In genomic region chrV:6224494-6224959, ce11 we compare ENCODE assay signal across 3 worm cellular contexts.
TF ChIP-seq lines count a peak whose summit lies in the region.

No protein-coding gene starts in this region.

TF ChIP-seq in whole organism, L1 larva, 84 proteins besides CTCF, POLR2A, EP300 and RAD21 (continued from another document and continues in another):
- peak; percentile 89 for TF ChIP-seq fos-1 (tag; optimal IDR thresholded peaks at IDR 0.05; lab: Kevin White, UChicago)
- TF ChIP-seq irx-1 (tag; optimal IDR thresholded peaks at IDR 0.05; lab: Kevin White, UChicago), result peak; percentile 92
- peak; percentile 92 for TF ChIP-seq xbp-1 (tag; optimal IDR thresholded peaks at IDR 0.05; lab: Kevin White, UChicago)
- peak; percentile 94 for TF ChIP-seq jun-1 (tag; optimal IDR thresholded peaks at IDR 0.05; lab: Kevin White, UChicago)
- TF ChIP-seq nhr-90 (tag; optimal IDR thresholded peaks at IDR 0.05; lab: Kevin White, UChicago; ENCODE audit: poor library complexity), result peak; percentile 93
- TF ChIP-seq snu-23 (GFP tag; optimal IDR thresholded peaks at IDR 0.05; lab: Kevin White, UChicago), result peak; percentile 98
- peak; percentile 80 for TF ChIP-seq ceh-88 (GFP tag; IDR thresholded peaks at IDR 0.05; lab: Robert Waterston, UW)
- peak; percentile 91 for TF ChIP-seq blmp-1 (tag; optimal IDR thresholded peaks at IDR 0.05; lab: Kevin White, UChicago)
- TF ChIP-seq C16A3.4 (tag; optimal IDR thresholded peaks at IDR 0.05; lab: Kevin White, UChicago), result peak; percentile 94
- no peak for TF ChIP-seq nhr-28 (tag; optimal IDR thresholded peaks at IDR 0.05; lab: Kevin White, UChicago)
- TF ChIP-seq nhr-20 (tag; optimal IDR thresholded peaks at IDR 0.05; lab: Kevin White, UChicago), result peak; percentile 99
- peak; percentile 85 for TF ChIP-seq isw-1 (GFP tag; IDR thresholded peaks at IDR 0.05; lab: Robert Waterston, UW)
- no peak for TF ChIP-seq ets-5 (GFP tag; IDR thresholded peaks at IDR 0.05; lab: Robert Waterston, UW)
- peak; percentile 86 for TF ChIP-seq nhr-84 (tag; optimal IDR thresholded peaks at IDR 0.05; lab: Kevin White, UChicago)
- peak; percentile 90 for TF ChIP-seq unc-130 (tag; optimal IDR thresholded peaks at IDR 0.05; lab: Kevin White, UChicago)
- TF ChIP-seq ceh-63 (GFP tag; optimal IDR thresholded peaks at IDR 0.05; lab: Kevin White, UChicago), result no peak
- peak; percentile 69 to 89 for TF ChIP-seq lin-35 (GFP tag; optimal IDR thresholded peaks at IDR 0.05; lab: Kevin White, UChicago)
- TF ChIP-seq elt-3 (tag; optimal IDR thresholded peaks at IDR 0.05; lab: Kevin White, UChicago), result peak in 5 of 6 experiments; percentile 30 to 91 (median 64)
- peak; percentile 99 for TF ChIP-seq dsc-1 (tag; optimal IDR thresholded peaks at IDR 0.05; lab: Kevin White, UChicago)
- TF ChIP-seq vab-15 (tag; optimal IDR thresholded peaks at IDR 0.05; lab: Kevin White, UChicago), result peak; percentile 11
- no peak for TF ChIP-seq hlh-17 (GFP tag; optimal IDR thresholded peaks at IDR 0.05; lab: Kevin White, UChicago; ENCODE audit: borderline replicate concordance)
- peak; percentile 93 for TF ChIP-seq nhr-237 (tag; optimal IDR thresholded peaks at IDR 0.05; lab: Kevin White, UChicago)
- peak; percentile 93 for TF ChIP-seq pag-3 (tag; optimal IDR thresholded peaks at IDR 0.05; lab: Kevin White, UChicago; ENCODE audit: borderline replicate concordance, insufficient read depth)
- TF ChIP-seq nhr-77 (tag; optimal IDR thresholded peaks at IDR 0.05; lab: Kevin White, UChicago), result peak; percentile 94
- no peak for TF ChIP-seq pqm-1 (tag; optimal IDR thresholded peaks at IDR 0.05; lab: Kevin White, UChicago)
- peak; percentile 92 for TF ChIP-seq nhr-11 (tag; optimal IDR thresholded peaks at IDR 0.05; lab: Kevin White, UChicago)
- peak; percentile 25 for TF ChIP-seq lin-15B (tag; optimal IDR thresholded peaks at IDR 0.05; lab: Kevin White, UChicago)
- peak; percentile 94 for TF ChIP-seq egl-13 (tag; optimal IDR thresholded peaks at IDR 0.05; lab: Kevin White, UChicago)
- TF ChIP-seq ceh-90 (tag; optimal IDR thresholded peaks at IDR 0.05; lab: Kevin White, UChicago), result no peak
- peak; percentile 99 for TF ChIP-seq unc-86 (tag; optimal IDR thresholded peaks at IDR 0.05; lab: Kevin White, UChicago)
- peak; percentile 74 to 86 for TF ChIP-seq egl-27 (tag; optimal IDR thresholded peaks at IDR 0.05; lab: Kevin White, UChicago)
- TF ChIP-seq ztf-4 (tag; optimal IDR thresholded peaks at IDR 0.05; lab: Kevin White, UChicago), result peak; percentile 96
- peak; percentile 91 for TF ChIP-seq aha-1 (tag; optimal IDR thresholded peaks at IDR 0.05; lab: Kevin White, UChicago)
- peak; percentile 44 for TF ChIP-seq Y116A8C.19 (tag; optimal IDR thresholded peaks at IDR 0.05; lab: Kevin White, UChicago; ENCODE audit: borderline replicate concordance)
- TF ChIP-seq C04F5.9 (tag; optimal IDR thresholded peaks at IDR 0.05; lab: Kevin White, UChicago), result peak; percentile 66
- TF ChIP-seq C34B4.2 (tag; optimal IDR thresholded peaks at IDR 0.05; lab: Kevin White, UChicago), result no peak
- peak; percentile 98 for TF ChIP-seq ama-1 (optimal IDR thresholded peaks at IDR 0.05; lab: Kevin White, UChicago)
- peak; percentile 83 for TF ChIP-seq snpc-4 (tag; optimal IDR thresholded peaks at IDR 0.05; lab: Kevin White, UChicago)
- TF ChIP-seq pax-3 (tag; optimal IDR thresholded peaks at IDR 0.05; lab: Kevin White, UChicago), result peak; percentile 94
- TF ChIP-seq efl-3 (GFP tag; optimal IDR thresholded peaks at IDR 0.05; lab: Kevin White, UChicago), result no peak
- TF ChIP-seq alr-1 (tag; optimal IDR thresholded peaks at IDR 0.05; lab: Kevin White, UChicago; ENCODE audit: borderline replicate concordance), result no peak
- TF ChIP-seq mab-9 (GFP tag; IDR thresholded peaks at IDR 0.05; lab: Robert Waterston, UW), result peak; percentile 92
- peak; percentile 98 for TF ChIP-seq fkh-10 (GFP tag; optimal IDR thresholded peaks at IDR 0.05; lab: Kevin White, UChicago)

TF ChIP-seq in whole organism, L3 larva, 47 proteins besides CTCF, POLR2A, EP300 and RAD21 (continued from another document):
- no peak for TF ChIP-seq mml-1 (tag; optimal IDR thresholded peaks at IDR 0.05; lab: Kevin White, UChicago)
- peak; percentile 56 for TF ChIP-seq unc-39 (tag; optimal IDR thresholded peaks at IDR 0.05; lab: Kevin White, UChicago)
- peak; percentile 16 for TF ChIP-seq ceh-82 (tag; optimal IDR thresholded peaks at IDR 0.05; lab: Kevin White, UChicago)
- no peak for TF ChIP-seq ZK546.5 (tag; optimal IDR thresholded peaks at IDR 0.05; lab: Kevin White, UChicago)
- TF ChIP-seq nhr-23 (tag; optimal IDR thresholded peaks at IDR 0.05; lab: Kevin White, UChicago), result peak; percentile 94
- peak; percentile 93 for TF ChIP-seq lsy-12 (tag; optimal IDR thresholded peaks at IDR 0.05; lab: Kevin White, UChicago)
- peak; percentile 87 for TF ChIP-seq hmg-11 (tag; optimal IDR thresholded peaks at IDR 0.05; lab: Kevin White, UChicago)
- peak; percentile 90 for TF ChIP-seq nhr-11 (tag; optimal IDR thresholded peaks at IDR 0.05; lab: Kevin White, UChicago)
- TF ChIP-seq egl-27 (tag; optimal IDR thresholded peaks at IDR 0.05; lab: Kevin White, UChicago), result peak; percentile 95
- TF ChIP-seq ztf-11 (tag; optimal IDR thresholded peaks at IDR 0.05; lab: Kevin White, UChicago), result no peak
- TF ChIP-seq lin-39 (tag; optimal IDR thresholded peaks at IDR 0.05; lab: Kevin White, UChicago), result peak; percentile 97
- peak; percentile 95 for TF ChIP-seq nhr-25 (tag; optimal IDR thresholded peaks at IDR 0.05; lab: Kevin White, UChicago)
- no peak for TF ChIP-seq nhr-12 (tag; optimal IDR thresholded peaks at IDR 0.05; lab: Kevin White, UChicago)
- TF ChIP-seq fos-1 (tag; optimal IDR thresholded peaks at IDR 0.05; lab: Kevin White, UChicago), result peak; percentile 5
- TF ChIP-seq nhr-77 (tag; optimal IDR thresholded peaks at IDR 0.05; lab: Kevin White, UChicago), result no peak
- peak; percentile 78 for TF ChIP-seq fkh-2 (tag; optimal IDR thresholded peaks at IDR 0.05; lab: Kevin White, UChicago)
- peak; percentile 89 for TF ChIP-seq tbx-2 (tag; optimal IDR thresholded peaks at IDR 0.05; lab: Kevin White, UChicago)
- peak in 1 of 3 experiments; percentile 34 for TF ChIP-seq elt-3 (tag; optimal IDR thresholded peaks at IDR 0.05; lab: Kevin White, UChicago)
- peak; percentile 69 for TF ChIP-seq pqm-1 (tag; optimal IDR thresholded peaks at IDR 0.05; lab: Kevin White, UChicago)
- TF ChIP-seq nhr-76 (tag; optimal IDR thresholded peaks at IDR 0.05; lab: Kevin White, UChicago), result peak; percentile 68
- TF ChIP-seq fkh-10 (GFP tag; optimal IDR thresholded peaks at IDR 0.05; lab: Kevin White, UChicago), result peak; percentile 97
- peak; percentile 98 for TF ChIP-seq ama-1 (optimal IDR thresholded peaks at IDR 0.05; lab: Kevin White, UChicago)
- peak; percentile 97 for TF ChIP-seq nfya-1 (tag; optimal IDR thresholded peaks at IDR 0.05; lab: Kevin White, UChicago; ENCODE audit: insufficient read depth)
- peak; percentile 71 for TF ChIP-seq lin-15B (tag; optimal IDR thresholded peaks at IDR 0.05; lab: Kevin White, UChicago)
- peak; percentile 51 for TF ChIP-seq ceh-16 (tag; optimal IDR thresholded peaks at IDR 0.05; lab: Kevin White, UChicago)
- no peak for TF ChIP-seq nhr-67 (tag; optimal IDR thresholded peaks at IDR 0.05; lab: Kevin White, UChicago)
- peak; percentile 91 for TF ChIP-seq elt-2 (tag; optimal IDR thresholded peaks at IDR 0.05; lab: Kevin White, UChicago)
- TF ChIP-seq ztf-4 (tag; optimal IDR thresholded peaks at IDR 0.05; lab: Kevin White, UChicago), result peak; percentile 91

TF ChIP-seq in whole organism, young adult, 124 proteins besides CTCF, POLR2A, EP300 and RAD21 (continued from another document and continues in another):
- TF ChIP-seq nhr-120 (GFP tag; IDR thresholded peaks at IDR 0.05; lab: Robert Waterston, UW), result no peak
- TF ChIP-seq nfya-1 (tag; optimal IDR thresholded peaks at IDR 0.05; lab: Kevin White, UChicago; ENCODE audit: borderline replicate concordance, insufficient read depth), result no peak
- TF ChIP-seq nhr-80 (tag; optimal IDR thresholded peaks at IDR 0.05; lab: Kevin White, UChicago), result peak; percentile 93
- TF ChIP-seq nhr-179 (tag; optimal IDR thresholded peaks at IDR 0.05; lab: Kevin White, UChicago), result no peak
- TF ChIP-seq lsy-27 (tag; optimal IDR thresholded peaks at IDR 0.05; lab: Kevin White, UChicago; ENCODE audit: borderline replicate concordance, insufficient read depth), result no peak
- no peak for TF ChIP-seq aptf-2 (GFP tag; conservative IDR thresholded peaks at IDR 0.05; lab: Robert Waterston, UW)
- no peak for TF ChIP-seq attf-3 (GFP tag; conservative IDR thresholded peaks at IDR 0.05; lab: Robert Waterston, UW)
- no peak for TF ChIP-seq mxl-1 (tag; optimal IDR thresholded peaks at IDR 0.05; lab: Kevin White, UChicago)
- TF ChIP-seq Y95B8A.8 (GFP tag; IDR thresholded peaks at IDR 0.05; lab: Robert Waterston, UW), result peak; percentile 83; the same call in 1 of the 2 replicates
- no peak for TF ChIP-seq T26A5.8 (tag; optimal IDR thresholded peaks at IDR 0.05; lab: Kevin White, UChicago)
- TF ChIP-seq ceh-100 (GFP tag; IDR thresholded peaks at IDR 0.05; lab: Robert Waterston, UW), result peak; percentile 52
- no peak for TF ChIP-seq efl-1 (GFP tag; optimal IDR thresholded peaks at IDR 0.05; lab: Kevin White, UChicago)
- TF ChIP-seq sdz-38 (tag; optimal IDR thresholded peaks at IDR 0.05; lab: Kevin White, UChicago), result no peak
- TF ChIP-seq atf-7 (tag; optimal IDR thresholded peaks at IDR 0.05; lab: Kevin White, UChicago), result peak; percentile 88
- TF ChIP-seq K12H6.12 (tag; optimal IDR thresholded peaks at IDR 0.05; lab: Kevin White, UChicago), result peak; percentile 96
- TF ChIP-seq ceh-91 (GFP tag; IDR thresholded peaks at IDR 0.05; lab: Robert Waterston, UW), result no peak
- TF ChIP-seq unc-62 (GFP tag; optimal IDR thresholded peaks at IDR 0.05; lab: Kevin White, UChicago), result peak; percentile 89
- no peak for TF ChIP-seq snpc-1.3 (tag; optimal IDR thresholded peaks at IDR 0.05; lab: Kevin White, UChicago; ENCODE audit: insufficient read depth)
- TF ChIP-seq hsf-1 (GFP tag; IDR thresholded peaks at IDR 0.05; lab: Robert Waterston, UW), result no peak
- no peak for TF ChIP-seq B0019.2 (GFP tag; conservative IDR thresholded peaks at IDR 0.05; lab: Robert Waterston, UW)
- no peak for TF ChIP-seq F57A8.1 (GFP tag; optimal IDR thresholded peaks at IDR 0.05; lab: Kevin White, UChicago)
- peak; percentile 92 for TF ChIP-seq lin-40 (tag; optimal IDR thresholded peaks at IDR 0.05; lab: Kevin White, UChicago)
- TF ChIP-seq C06A6.2 (GFP tag; conservative IDR thresholded peaks at IDR 0.05; lab: Robert Waterston, UW), result peak; percentile 89
- peak; percentile 88; the same call in 1 of the 2 replicates for TF ChIP-seq cebp-2 (GFP tag; IDR thresholded peaks at IDR 0.05; lab: Robert Waterston, UW)
- peak; percentile 31 for TF ChIP-seq F23B12.7 (tag; optimal IDR thresholded peaks at IDR 0.05; lab: Kevin White, UChicago; ENCODE audit: insufficient read depth)
- peak; percentile 9 for TF ChIP-seq snpc-4 (GFP tag; optimal IDR thresholded peaks at IDR 0.05; lab: Kevin White, UChicago)
- peak in 3 of 4 experiments; percentile 68 to 79 (median 74) for TF ChIP-seq snpc-4 (tag; optimal IDR thresholded peaks at IDR 0.05; lab: Kevin White, UChicago)
- no peak for TF ChIP-seq attf-6 (GFP tag; IDR thresholded peaks at IDR 0.05; lab: Robert Waterston, UW)
- peak; percentile 72 for TF ChIP-seq ztf-26 (tag; optimal IDR thresholded peaks at IDR 0.05; lab: Kevin White, UChicago)
- peak in 1 of 3 experiments; percentile 88 for TF ChIP-seq lin-35 (GFP tag; optimal IDR thresholded peaks at IDR 0.05; lab: Kevin White, UChicago)
- peak; percentile 70 for TF ChIP-seq ztf-18 (tag; optimal IDR thresholded peaks at IDR 0.05; lab: Kevin White, UChicago)
- TF ChIP-seq B0035.1 (tag; optimal IDR thresholded peaks at IDR 0.05; lab: Kevin White, UChicago), result peak; percentile 60
- peak; percentile 81 for TF ChIP-seq F22D6.2 (tag; optimal IDR thresholded peaks at IDR 0.05; lab: Kevin White, UChicago)
- TF ChIP-seq F10E7.11 (tag; optimal IDR thresholded peaks at IDR 0.05; lab: Kevin White, UChicago), result no peak
- no peak for TF ChIP-seq F33H1.4 (GFP tag; IDR thresholded peaks at IDR 0.05; lab: Robert Waterston, UW)
- TF ChIP-seq attf-5 (GFP tag; optimal IDR thresholded peaks at IDR 0.05; lab: Kevin White, UChicago), result peak; percentile 83
- TF ChIP-seq bed-2 (GFP tag; IDR thresholded peaks at IDR 0.05; lab: Robert Waterston, UW), result no peak
- TF ChIP-seq ztf-3 (GFP tag; optimal IDR thresholded peaks at IDR 0.05; lab: Kevin White, UChicago), result peak; percentile 72
- no peak for TF ChIP-seq F52B5.7 (tag; optimal IDR thresholded peaks at IDR 0.05; lab: Kevin White, UChicago)
- peak; percentile 81 for TF ChIP-seq ekl-4 (GFP tag; IDR thresholded peaks at IDR 0.05; lab: Robert Waterston, UW)
- no peak for TF ChIP-seq ccch-3 (GFP tag; optimal IDR thresholded peaks at IDR 0.05; lab: Kevin White, UChicago)
- TF ChIP-seq akir-1 (GFP tag; optimal IDR thresholded peaks at IDR 0.05; lab: Kevin White, UChicago), result no peak
- no peak for TF ChIP-seq D2030.7 (GFP tag; IDR thresholded peaks at IDR 0.05; lab: Robert Waterston, UW)
- peak; percentile 93 for TF ChIP-seq somi-1 (GFP tag; optimal IDR thresholded peaks at IDR 0.05; lab: Kevin White, UChicago)
- peak; percentile 79 for TF ChIP-seq lin-54 (GFP tag; optimal IDR thresholded peaks at IDR 0.05; lab: Kevin White, UChicago)
- no peak for TF ChIP-seq mes-4 (tag; optimal IDR thresholded peaks at IDR 0.05; lab: Kevin White, UChicago)
- no peak for TF ChIP-seq bed-1 (GFP tag; IDR thresholded peaks at IDR 0.05; lab: Robert Waterston, UW)
- no peak for TF ChIP-seq sptf-2 (GFP tag; optimal IDR thresholded peaks at IDR 0.05; lab: Kevin White, UChicago)
- peak; percentile 58 for TF ChIP-seq ama-1 (optimal IDR thresholded peaks at IDR 0.05; lab: Kevin White, UChicago)
- TF ChIP-seq ama-1 (GFP tag; optimal IDR thresholded peaks at IDR 0.05; lab: Kevin White, UChicago), result peak; percentile 70 to 81
- peak; percentile 3 for TF ChIP-seq B0261.1 (tag; optimal IDR thresholded peaks at IDR 0.05; lab: Kevin White, UChicago)
- TF ChIP-seq mcd-1 (GFP tag; IDR thresholded peaks at IDR 0.05; lab: Robert Waterston, UW), result peak; percentile 77
- peak; percentile 57 for TF ChIP-seq ztf-22 (GFP tag; optimal IDR thresholded peaks at IDR 0.05; lab: Kevin White, UChicago)
- no peak for TF ChIP-seq hlh-12 (tag; optimal IDR thresholded peaks at IDR 0.05; lab: Kevin White, UChicago)
- peak; percentile 65 for TF ChIP-seq C17E4.6 (GFP tag; IDR thresholded peaks at IDR 0.05; lab: Robert Waterston, UW)
- peak; percentile 83 for TF ChIP-seq nhr-90 (tag; optimal IDR thresholded peaks at IDR 0.05; lab: Kevin White, UChicago)
- peak; percentile 80 for TF ChIP-seq ZK185.1 (tag; optimal IDR thresholded peaks at IDR 0.05; lab: Kevin White, UChicago; ENCODE audit: poor library complexity, severe bottlenecking)
- peak; percentile 68 to 80 for TF ChIP-seq let-607 (tag; optimal IDR thresholded peaks at IDR 0.05; lab: Kevin White, UChicago)
- no peak for TF ChIP-seq Y67H2A.10 (GFP tag; conservative IDR thresholded peaks at IDR 0.05; lab: Robert Waterston, UW)
- peak; percentile 93 for TF ChIP-seq nfyb-1 (GFP tag; IDR thresholded peaks at IDR 0.05; lab: Robert Waterston, UW)
- TF ChIP-seq hlh-26 (GFP tag; conservative IDR thresholded peaks at IDR 0.05; lab: Robert Waterston, UW), result no peak
- no peak for TF ChIP-seq snpc-3.4 (tag; optimal IDR thresholded peaks at IDR 0.05; lab: Kevin White, UChicago)
- TF ChIP-seq athp-1 (tag; optimal IDR thresholded peaks at IDR 0.05; lab: Kevin White, UChicago), result peak; percentile 75
- 0 out of 2 replicates have a peak, but pooled peaks have one; percentile 11 for TF ChIP-seq madf-3 (GFP tag; IDR thresholded peaks at IDR 0.05; lab: Robert Waterston, UW)
- no peak for TF ChIP-seq F49E8.2 (tag; optimal IDR thresholded peaks at IDR 0.05; lab: Kevin White, UChicago; ENCODE audit: insufficient read depth)
- no peak for TF ChIP-seq hrde-1 (tag; optimal IDR thresholded peaks at IDR 0.05; lab: Kevin White, UChicago; ENCODE audit: borderline replicate concordance)
- TF ChIP-seq lir-1 (GFP tag; conservative IDR thresholded peaks at IDR 0.05; lab: Robert Waterston, UW), result peak; percentile 72
- no peak for TF ChIP-seq Y79H2A.3 (GFP tag; conservative IDR thresholded peaks at IDR 0.05; lab: Robert Waterston, UW)
- no peak for TF ChIP-seq F55B11.4 (tag; optimal IDR thresholded peaks at IDR 0.05; lab: Kevin White, UChicago; ENCODE audit: borderline replicate concordance, insufficient read depth)
